Worm (Caenorhabditis elegans) whole organism, early embryonic: Measurements from ENCODE around the gene lec-9.

ENCODE experiments used
- ama-1 ChIP-seq: fragments of 150-350 bp; optimal IDR thresholded peaks from 2 replicates; lab custom pipeline; 2014
- hnd-1 ChIP-seq: sonication (generic microtip); optimal IDR thresholded peaks from 2 replicates; lab custom pipeline; 2016; ENCODE audit warnings: missing genetic modification characterization, missing compliant biosample characterization

DNA sequence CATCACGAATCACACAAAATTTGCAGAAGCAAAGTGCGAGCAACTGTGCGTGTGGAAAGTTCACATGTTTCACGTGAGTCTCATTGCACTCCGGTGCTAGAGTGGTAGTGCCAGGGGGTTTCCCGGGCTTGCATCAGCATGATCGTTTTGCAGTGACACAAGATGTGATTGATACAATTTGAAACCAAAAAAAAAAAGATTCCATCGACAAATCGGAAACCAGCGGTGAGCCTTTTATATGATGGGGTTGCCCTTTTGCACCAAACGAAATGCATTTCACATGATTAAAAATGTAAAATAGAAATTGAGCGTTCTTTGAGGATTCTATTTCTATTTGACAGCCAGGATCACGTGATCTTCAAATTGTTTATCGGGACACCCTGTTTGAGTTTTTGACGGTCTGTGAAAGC lies 36.0 kb downstream of the lec-9 start:
- TF ChIP-seq ama-1 (lab: Kevin White, UChicago), result no peak
- no peak for TF ChIP-seq hnd-1 (tag; lab: Kevin White, UChicago)
